Worm (Caenorhabditis elegans) whole organism, young adult: Measurements from ENCODE around the gene Y50D4B.1.

ENCODE experiments used
- B0336.3 ChIP-seq: fragments of 200-800 bp; sonication (Bioruptor generic); IDR thresholded peaks from 2 replicates; pipeline ENCODE4 v1.3.6; 2022; ENCODE audit warnings: missing genetic modification characterization, missing compliant biosample characterization
- F23B12.7 ChIP-seq: sonication (generic microtip); optimal IDR thresholded peaks from 2 replicates; lab custom pipeline; 2017; ENCODE audit warnings: missing genetic modification characterization, mild to moderate bottlenecking, missing compliant biosample characterization, antibody characterized with exemption, moderate library complexity; ENCODE audit not compliant: insufficient read depth
- K11D2.4 ChIP-seq: fragments of 200-800 bp; sonication (Bioruptor generic); IDR thresholded peaks from 2 replicates; pipeline ENCODE4 v1.3.6; 2022; ENCODE audit warnings: missing genetic modification reagents, missing genetic modification characterization, missing compliant biosample characterization
- K12H6.12 ChIP-seq: fragments of 200-800 bp; sonication (Bioruptor generic); optimal IDR thresholded peaks from 2 replicates; lab custom pipeline; 2018; ENCODE audit warnings: mild to moderate bottlenecking, missing genetic modification characterization, missing compliant biosample characterization
- aptf-3 ChIP-seq: fragments of 200-800 bp; sonication (Bioruptor generic); IDR thresholded peaks from 2 replicates; pipeline ENCODE4 v1.3.6; 2022; ENCODE audit warnings: missing genetic modification characterization, missing compliant biosample characterization
- ceh-27 ChIP-seq: fragments of 200-800 bp; sonication (Bioruptor generic); optimal IDR thresholded peaks from 2 replicates; lab custom pipeline; 2018; ENCODE audit warnings: mild to moderate bottlenecking, missing genetic modification characterization, moderate library complexity, missing compliant biosample characterization
- dox-1 ChIP-seq: fragments of 200-800 bp; sonication (Bioruptor generic); IDR thresholded peaks from 2 replicates; pipeline ENCODE4 v1.3.6; 2022; ENCODE audit warnings: missing genetic modification reagents, missing genetic modification characterization, missing compliant biosample characterization
- efl-1 ChIP-seq: fragments of 150-350 bp; optimal IDR thresholded peaks from 2 replicates; lab custom pipeline; 2014; ENCODE audit warnings: missing biosample characterization, missing genetic modification reagents, missing genetic modification characterization
- egl-18 ChIP-seq: fragments of 200-800 bp; sonication (Bioruptor generic); IDR thresholded peaks from 2 replicates; pipeline ENCODE4 v1.3.6; 2022; ENCODE audit warnings: missing genetic modification reagents, missing genetic modification characterization, missing compliant biosample characterization
- him-1 ChIP-seq: sonication (generic microtip); optimal IDR thresholded peaks from 2 replicates; lab custom pipeline; 2016; ENCODE audit warnings: missing genotype, missing genetic modification reagents, missing genetic modification characterization, missing compliant biosample characterization
- lin-40 ChIP-seq: sonication (generic microtip); optimal IDR thresholded peaks from 2 replicates; lab custom pipeline; 2016; ENCODE audit warnings: missing genetic modification characterization, mild to moderate bottlenecking, missing compliant biosample characterization, missing genotype, missing genetic modification reagents
- pha-4 ChIP-seq: fragments of 150-350 bp; sonication (generic microtip); optimal IDR thresholded peaks from 2 replicates; lab custom pipeline; 2014; ENCODE audit warnings: missing biosample characterization, missing genetic modification reagents, missing genetic modification characterization
- snpc-4 ChIP-seq, 5 experiments: fragments of 150-350 bp in 1 of 5; sonication (generic microtip) in 4 of 5; optimal IDR thresholded peaks; 2 replicates each; lab custom pipeline; 2014 to 2018; ENCODE audit warnings: missing genetic modification characterization in 5 of 5, missing biosample characterization in 3 of 5, antibody characterized with exemption in 2 of 5, mild to moderate bottlenecking in 2 of 5, missing compliant biosample characterization in 2 of 5, missing genotype in 2 of 5, moderate library complexity in 2 of 5, missing genetic modification reagents in 1 of 5
- unc-62 ChIP-seq: fragments of 150-350 bp; optimal IDR thresholded peaks from 2 replicates; lab custom pipeline; 2014; ENCODE audit warnings: missing biosample characterization, missing genetic modification reagents, missing genetic modification characterization

ce11 chrV:1074946-1075345 lies 37.8 kb upstream of the Y50D4B.1 start, which contains the start of gene K10C9.1:
- TF ChIP-seq ceh-27 (GFP tag; lab: Kevin White, UChicago) (no peak), snpc-4 (GFP tag; optimal IDR thresholded peaks at IDR 0.05; lab: Kevin White, UChicago) (no peak), snpc-4 (tag; optimal IDR thresholded peaks at IDR 0.05; lab: Kevin White, UChicago) (no peak), B0336.3 (no peak), dox-1 (GFP tag; lab: Robert Waterston, UW) (no peak), aptf-3 (GFP tag; lab: Robert Waterston, UW) (no peak), K11D2.4 (no peak), pha-4 (tag; lab: Kevin White, UChicago) (no peak), lin-40 (no peak), egl-18 (GFP tag; lab: Robert Waterston, UW) (no peak), F23B12.7 (tag; lab: Kevin White, UChicago) (no peak), him-1 (no peak), K12H6.12 (tag; lab: Kevin White, UChicago) (no peak), efl-1 (GFP tag; lab: Kevin White, UChicago) (no peak), unc-62 (no peak)
